Worm (Caenorhabditis elegans) whole organism, young adult: ENCODE results near the gene pes-8.

Source experiments
- B0261.1 ChIP-seq: sonication (generic microtip); optimal IDR thresholded peaks from 2 replicates; lab custom pipeline; 2016; ENCODE audit warnings: mild to moderate bottlenecking, missing genetic modification characterization, moderate library complexity, missing compliant biosample characterization
- B0336.3 ChIP-seq: fragments of 200-800 bp; sonication (Bioruptor generic); IDR thresholded peaks from 2 replicates; pipeline ENCODE4 v1.3.6; 2022; ENCODE audit warnings: missing genetic modification characterization, missing compliant biosample characterization
- F33H1.4 ChIP-seq: fragments of 200-800 bp; sonication (Bioruptor generic); IDR thresholded peaks from 2 replicates; pipeline ENCODE4 v1.3.6; 2022; ENCODE audit warnings: missing genetic modification reagents, missing genetic modification characterization, missing compliant biosample characterization
- F39B2.1 ChIP-seq: fragments of 200-800 bp; sonication (Bioruptor generic); IDR thresholded peaks from 2 replicates; pipeline ENCODE4 v1.3.6; 2022; ENCODE audit warnings: missing genetic modification reagents, missing genetic modification characterization, missing compliant biosample characterization
- F52B5.7 ChIP-seq: sonication (generic microtip); optimal IDR thresholded peaks from 2 replicates; lab custom pipeline; 2016; ENCODE audit warnings: mild to moderate bottlenecking, missing genetic modification characterization, missing compliant biosample characterization
- F55B11.4 ChIP-seq: sonication (generic microtip); optimal IDR thresholded peaks from 2 replicates; lab custom pipeline; 2016; ENCODE audit warnings: missing compliant biosample characterization, missing genetic modification characterization, borderline replicate concordance; ENCODE audit not compliant: insufficient read depth
- T07F8.4 ChIP-seq: sonication (generic microtip); optimal IDR thresholded peaks from 2 replicates; lab custom pipeline; 2016; ENCODE audit warnings: mild to moderate bottlenecking, missing genetic modification characterization, moderate library complexity, missing compliant biosample characterization
- T26A5.8 ChIP-seq: sonication (generic microtip); optimal IDR thresholded peaks from 2 replicates; lab custom pipeline; 2016; ENCODE audit warnings: missing genetic modification characterization, missing compliant biosample characterization
- Y53G8AR.9 ChIP-seq: fragments of 200-800 bp; sonication (Bioruptor generic); conservative IDR thresholded peaks from 2 replicates; pipeline ENCODE4 v1.3.6; 2022; ENCODE audit warnings: missing genetic modification reagents, missing genetic modification characterization, missing compliant biosample characterization
- Y56A3A.18 ChIP-seq: fragments of 200-800 bp; sonication (Bioruptor generic); IDR thresholded peaks from 2 replicates; pipeline ENCODE4 v1.3.6; 2022; ENCODE audit warnings: missing genetic modification reagents, missing genetic modification characterization, missing compliant biosample characterization
- Y67H2A.10 ChIP-seq: fragments of 200-800 bp; sonication (Bioruptor generic); conservative IDR thresholded peaks from 2 replicates; pipeline ENCODE4 v1.3.6; 2022; ENCODE audit warnings: missing genetic modification reagents, missing genetic modification characterization, missing compliant biosample characterization
- Y79H2A.3 ChIP-seq: fragments of 200-800 bp; sonication (Bioruptor generic); conservative IDR thresholded peaks from 2 replicates; pipeline ENCODE4 v1.3.6; 2022; ENCODE audit warnings: missing genetic modification reagents, missing genetic modification characterization, missing compliant biosample characterization
- ama-1 ChIP-seq, 3 experiments: fragments of 150-350 bp in 1 of 3; sonication (generic microtip) in 2 of 3; optimal IDR thresholded peaks; 2 replicates each; lab custom pipeline; 2014 to 2018; ENCODE audit warnings: missing biosample characterization in 2 of 3, missing genetic modification characterization in 2 of 3, missing genetic modification reagents in 2 of 3
- atf-7 ChIP-seq: sonication (generic microtip); optimal IDR thresholded peaks from 2 replicates; lab custom pipeline; 2017; ENCODE audit warnings: mild to moderate bottlenecking, missing genetic modification characterization, missing compliant biosample characterization
- attf-6 ChIP-seq: fragments of 200-800 bp; sonication (Bioruptor generic); IDR thresholded peaks from 2 replicates; pipeline ENCODE4 v1.3.6; 2022; ENCODE audit warnings: missing genetic modification reagents, missing genetic modification characterization, missing compliant biosample characterization
- bed-2 ChIP-seq: fragments of 200-800 bp; sonication (Bioruptor generic); IDR thresholded peaks from 2 replicates; pipeline ENCODE4 v1.3.6; 2022; ENCODE audit warnings: missing genetic modification reagents, missing genetic modification characterization, missing compliant biosample characterization
- cebp-1 ChIP-seq, 2 experiments: fragments of 200-800 bp in 1 of 2; sonication (Bioruptor generic) in 1 of 2; sonication (generic microtip) in 1 of 2; IDR thresholded peaks in 1 of 2; optimal IDR thresholded peaks in 1 of 2; 2 replicates each; pipeline versions ENCODE4 v1.3.6 to Lab custom; 2017 to 2022; ENCODE audit warnings: missing compliant biosample characterization in 2 of 2, missing genetic modification characterization in 2 of 2, mild to moderate bottlenecking in 1 of 2, missing genetic modification reagents in 1 of 2, moderate library complexity in 1 of 2
- cebp-2 ChIP-seq: fragments of 200-800 bp; sonication (Bioruptor generic); IDR thresholded peaks from 2 replicates; pipeline ENCODE4 v1.3.6; 2022; ENCODE audit warnings: missing genetic modification characterization, missing compliant biosample characterization
- ceh-100 ChIP-seq: fragments of 200-800 bp; sonication (Bioruptor generic); IDR thresholded peaks from 2 replicates; pipeline ENCODE4 v1.3.6; 2022; ENCODE audit warnings: missing genetic modification reagents, missing genetic modification characterization, missing compliant biosample characterization
- ceh-40 ChIP-seq: fragments of 200-800 bp; sonication (Bioruptor generic); IDR thresholded peaks from 2 replicates; pipeline ENCODE4 v1.3.6; 2022; ENCODE audit warnings: missing genetic modification characterization, missing compliant biosample characterization
- ceh-58 ChIP-seq: fragments of 200-800 bp; sonication (Bioruptor generic); IDR thresholded peaks from 2 replicates; pipeline ENCODE4 v1.3.6; 2022; ENCODE audit warnings: missing genetic modification characterization, missing compliant biosample characterization
- ceh-79 ChIP-seq: sonication (generic microtip); optimal IDR thresholded peaks from 2 replicates; lab custom pipeline; 2017; ENCODE audit warnings: mild to moderate bottlenecking, missing genetic modification characterization, missing compliant biosample characterization
- chd-7 ChIP-seq: sonication (generic microtip); optimal IDR thresholded peaks from 2 replicates; lab custom pipeline; 2016; ENCODE audit warnings: mild to moderate bottlenecking, missing genetic modification characterization, moderate library complexity, missing compliant biosample characterization
- dox-1 ChIP-seq: fragments of 200-800 bp; sonication (Bioruptor generic); IDR thresholded peaks from 2 replicates; pipeline ENCODE4 v1.3.6; 2022; ENCODE audit warnings: missing genetic modification reagents, missing genetic modification characterization, missing compliant biosample characterization
- efl-1 ChIP-seq: fragments of 150-350 bp; optimal IDR thresholded peaks from 2 replicates; lab custom pipeline; 2014; ENCODE audit warnings: missing biosample characterization, missing genetic modification reagents, missing genetic modification characterization
- egl-18 ChIP-seq: fragments of 200-800 bp; sonication (Bioruptor generic); IDR thresholded peaks from 2 replicates; pipeline ENCODE4 v1.3.6; 2022; ENCODE audit warnings: missing genetic modification reagents, missing genetic modification characterization, missing compliant biosample characterization
- egl-44 ChIP-seq: fragments of 200-800 bp; sonication (Bioruptor generic); IDR thresholded peaks from 2 replicates; pipeline ENCODE4 v1.3.6; 2022; ENCODE audit warnings: missing genetic modification reagents, missing genetic modification characterization, missing compliant biosample characterization
- ekl-4 ChIP-seq: fragments of 200-800 bp; sonication (Bioruptor generic); IDR thresholded peaks from 2 replicates; pipeline ENCODE4 v1.3.6; 2022; ENCODE audit warnings: missing genetic modification reagents, missing genetic modification characterization, missing compliant biosample characterization
- fkh-3 ChIP-seq: sonication (generic microtip); optimal IDR thresholded peaks from 2 replicates; lab custom pipeline; 2016; ENCODE audit warnings: mild to moderate bottlenecking, missing genetic modification characterization, missing compliant biosample characterization
- gei-17 ChIP-seq: fragments of 200-800 bp; sonication (Bioruptor generic); optimal IDR thresholded peaks from 2 replicates; lab custom pipeline; 2018; ENCODE audit warnings: mild to moderate bottlenecking, missing genetic modification characterization, missing compliant biosample characterization
- hlh-12 ChIP-seq: sonication (generic microtip); optimal IDR thresholded peaks from 2 replicates; lab custom pipeline; 2016; ENCODE audit warnings: missing genetic modification characterization, missing compliant biosample characterization
- hlh-26 ChIP-seq: fragments of 200-800 bp; sonication (Bioruptor generic); conservative IDR thresholded peaks from 2 replicates; pipeline ENCODE4 v1.3.6; 2022; ENCODE audit warnings: missing genetic modification reagents, missing genetic modification characterization, missing compliant biosample characterization
- lag-1 ChIP-seq: fragments of 200-800 bp; sonication (Bioruptor generic); IDR thresholded peaks from 2 replicates; pipeline ENCODE4 v1.3.6; 2022; ENCODE audit warnings: missing genetic modification reagents, missing genetic modification characterization, missing compliant biosample characterization
- lin-40 ChIP-seq: sonication (generic microtip); optimal IDR thresholded peaks from 2 replicates; lab custom pipeline; 2016; ENCODE audit warnings: missing genetic modification characterization, mild to moderate bottlenecking, missing compliant biosample characterization, missing genotype, missing genetic modification reagents
- lin-54 ChIP-seq: fragments of 200-800 bp; sonication (Bioruptor generic); optimal IDR thresholded peaks from 2 replicates; lab custom pipeline; 2018; ENCODE audit warnings: mild to moderate bottlenecking, missing genetic modification characterization, missing compliant biosample characterization
- lsy-27 ChIP-seq: sonication (generic microtip); optimal IDR thresholded peaks from 2 replicates; lab custom pipeline; 2017; ENCODE audit warnings: missing genetic modification characterization, mild to moderate bottlenecking, missing compliant biosample characterization, antibody characterized with exemption, missing genotype, borderline replicate concordance; ENCODE audit not compliant: insufficient read depth
- madf-10 ChIP-seq: sonication (generic microtip); optimal IDR thresholded peaks from 2 replicates; lab custom pipeline; 2016; ENCODE audit warnings: mild to moderate bottlenecking, missing genetic modification characterization, missing compliant biosample characterization
- madf-8 ChIP-seq: fragments of 200-800 bp; sonication (Bioruptor generic); conservative IDR thresholded peaks from 2 replicates; pipeline ENCODE4 v1.3.6; 2022; ENCODE audit warnings: missing genetic modification reagents, missing genetic modification characterization, missing compliant biosample characterization
- nfyb-1 ChIP-seq: fragments of 200-800 bp; sonication (Bioruptor generic); IDR thresholded peaks from 2 replicates; pipeline ENCODE4 v1.3.6; 2022; ENCODE audit warnings: missing genetic modification reagents, missing genetic modification characterization, missing compliant biosample characterization
- pbrm-1 ChIP-seq: fragments of 200-800 bp; sonication (Bioruptor generic); IDR thresholded peaks from 2 replicates; pipeline ENCODE4 v1.3.6; 2022; ENCODE audit warnings: missing genetic modification reagents, missing genetic modification characterization, missing compliant biosample characterization
- pha-4 ChIP-seq: fragments of 150-350 bp; sonication (generic microtip); optimal IDR thresholded peaks from 2 replicates; lab custom pipeline; 2014; ENCODE audit warnings: missing biosample characterization, missing genetic modification reagents, missing genetic modification characterization
- repo-1 ChIP-seq: sonication (generic microtip); optimal IDR thresholded peaks from 2 replicates; lab custom pipeline; 2017; ENCODE audit warnings: mild to moderate bottlenecking, missing genetic modification characterization, missing compliant biosample characterization
- sea-2 ChIP-seq: fragments of 200-800 bp; sonication (Bioruptor generic); IDR thresholded peaks from 2 replicates; pipeline ENCODE4 v1.3.6; 2022; ENCODE audit warnings: missing genetic modification characterization, missing compliant biosample characterization
- tlf-1 ChIP-seq: fragments of 200-800 bp; sonication (Bioruptor generic); optimal IDR thresholded peaks from 2 replicates; lab custom pipeline; 2018; ENCODE audit warnings: mild to moderate bottlenecking, missing genetic modification characterization, missing compliant biosample characterization
- xnd-1 ChIP-seq: sonication (generic microtip); optimal IDR thresholded peaks from 2 replicates; lab custom pipeline; 2016; ENCODE audit warnings: missing genotype, missing genetic modification reagents, missing genetic modification characterization, missing compliant biosample characterization
- ztf-3 ChIP-seq: fragments of 200-800 bp; sonication (Bioruptor generic); optimal IDR thresholded peaks from 2 replicates; lab custom pipeline; 2018; ENCODE audit warnings: mild to moderate bottlenecking, missing genetic modification characterization, missing compliant biosample characterization

Gene pes-8

ce11 chrX:9259552-9259951, 8.0 kb downstream of the pes-8 start, which contains the start of gene F18G5.1:
Gene F18G5.1 (plus strand): TSS chrX:9259852.
- no peak for TF ChIP-seq ekl-4 (GFP tag; lab: Robert Waterston, UW)
- TF ChIP-seq Y79H2A.3 (GFP tag; lab: Robert Waterston, UW): no peak
- TF ChIP-seq atf-7 (tag; lab: Kevin White, UChicago): no peak
- TF ChIP-seq ama-1 (optimal IDR thresholded peaks at IDR 0.05; lab: Kevin White, UChicago): no peak
- TF ChIP-seq ama-1 (GFP tag; optimal IDR thresholded peaks at IDR 0.05; lab: Kevin White, UChicago): no peak
- TF ChIP-seq efl-1 (GFP tag; lab: Kevin White, UChicago): no peak

ce11 chrX:9261626-9262189, 10.1 kb downstream of the pes-8 start:
- TF ChIP-seq T26A5.8: no peak
- no peak for TF ChIP-seq hlh-26 (GFP tag; lab: Robert Waterston, UW)
- no peak for TF ChIP-seq ceh-79
- TF ChIP-seq fkh-3: no peak
- no peak for TF ChIP-seq F33H1.4 (GFP tag; lab: Robert Waterston, UW)
- no peak for TF ChIP-seq ceh-58
- no peak for TF ChIP-seq F52B5.7 (tag; lab: Kevin White, UChicago)
- TF ChIP-seq lag-1: no peak
- no peak for TF ChIP-seq xnd-1
- TF ChIP-seq bed-2 (GFP tag; lab: Robert Waterston, UW): no peak
- no peak for TF ChIP-seq B0261.1 (tag; lab: Kevin White, UChicago)
- no peak for TF ChIP-seq sea-2 (GFP tag; lab: Robert Waterston, UW)
- no peak for TF ChIP-seq cebp-1 (GFP tag; IDR thresholded peaks at IDR 0.05; lab: Robert Waterston, UW)
- no peak for TF ChIP-seq cebp-1 (tag; optimal IDR thresholded peaks at IDR 0.05; lab: Kevin White, UChicago)
- TF ChIP-seq B0336.3 (GFP tag; lab: Robert Waterston, UW): peak; percentile 54; the same call in 1 of the 2 replicates
- no peak for TF ChIP-seq hlh-12 (tag; lab: Kevin White, UChicago)
- TF ChIP-seq Y79H2A.3 (GFP tag; lab: Robert Waterston, UW): no peak
- TF ChIP-seq egl-44 (GFP tag; lab: Robert Waterston, UW): no peak
- TF ChIP-seq madf-10 (tag; lab: Kevin White, UChicago): peak; percentile 0
- TF ChIP-seq madf-8: no peak
- TF ChIP-seq lsy-27 (tag; lab: Kevin White, UChicago): no peak
- peak; percentile 63; the same call in 1 of the 2 replicates for TF ChIP-seq Y56A3A.18 (GFP tag; lab: Robert Waterston, UW)
- TF ChIP-seq F55B11.4 (tag; lab: Kevin White, UChicago): no peak
- no peak for TF ChIP-seq chd-7 (tag; lab: Kevin White, UChicago)
- no peak for TF ChIP-seq lin-54 (GFP tag; lab: Kevin White, UChicago)
- TF ChIP-seq pha-4 (tag; lab: Kevin White, UChicago): no peak
- no peak for TF ChIP-seq lin-40
- no peak for TF ChIP-seq egl-18
- TF ChIP-seq tlf-1 (GFP tag; lab: Kevin White, UChicago): peak; percentile 17
- TF ChIP-seq attf-6 (GFP tag; lab: Robert Waterston, UW): no peak
- TF ChIP-seq Y67H2A.10 (GFP tag; lab: Robert Waterston, UW): no peak
- TF ChIP-seq dox-1 (GFP tag; lab: Robert Waterston, UW): no peak
- TF ChIP-seq Y53G8AR.9 (GFP tag; lab: Robert Waterston, UW): peak; percentile 70; the same call in 1 of the 2 replicates
- no peak for TF ChIP-seq T07F8.4 (tag; lab: Kevin White, UChicago)
- no peak for TF ChIP-seq repo-1 (tag; lab: Kevin White, UChicago)
- TF ChIP-seq nfyb-1 (GFP tag; lab: Robert Waterston, UW): 0 out of 2 replicates have a peak, but pooled peaks have one; percentile 41
- no peak for TF ChIP-seq ztf-3 (GFP tag; lab: Kevin White, UChicago)
- TF ChIP-seq ceh-100 (GFP tag; lab: Robert Waterston, UW): no peak
- no peak for TF ChIP-seq cebp-2
- no peak for TF ChIP-seq F39B2.1
- no peak for TF ChIP-seq pbrm-1
- TF ChIP-seq gei-17 (GFP tag; lab: Kevin White, UChicago): no peak
- TF ChIP-seq ceh-40 (GFP tag; lab: Robert Waterston, UW): no peak
